Worm (Caenorhabditis elegans) whole organism, L3 larva: ENCODE measurements around the gene rsp-6.

Experiments used
- ceh-82 ChIP-seq: fragments of 150-350 bp; optimal IDR thresholded peaks from 2 replicates; lab custom pipeline; 2014; ENCODE audit warnings: missing biosample characterization, missing genetic modification characterization
- daf-12 ChIP-seq: fragments of 150-350 bp; optimal IDR thresholded peaks from 2 replicates; lab custom pipeline; 2014; ENCODE audit warnings: missing biosample characterization, missing genetic modification reagents, missing genetic modification characterization
- nhr-77 ChIP-seq: fragments of 150-350 bp; optimal IDR thresholded peaks from 2 replicates; lab custom pipeline; 2014; ENCODE audit warnings: missing biosample characterization, missing genetic modification characterization
- tbx-2 ChIP-seq: sonication (generic microtip); optimal IDR thresholded peaks from 2 replicates; lab custom pipeline; 2016; ENCODE audit warnings: mild to moderate bottlenecking, missing genetic modification characterization, missing compliant biosample characterization
- unc-39 ChIP-seq: sonication (generic microtip); optimal IDR thresholded peaks from 4 replicates; lab custom pipeline; 2017; ENCODE audit warnings: missing biosample characterization, missing genetic modification characterization

DNA sequence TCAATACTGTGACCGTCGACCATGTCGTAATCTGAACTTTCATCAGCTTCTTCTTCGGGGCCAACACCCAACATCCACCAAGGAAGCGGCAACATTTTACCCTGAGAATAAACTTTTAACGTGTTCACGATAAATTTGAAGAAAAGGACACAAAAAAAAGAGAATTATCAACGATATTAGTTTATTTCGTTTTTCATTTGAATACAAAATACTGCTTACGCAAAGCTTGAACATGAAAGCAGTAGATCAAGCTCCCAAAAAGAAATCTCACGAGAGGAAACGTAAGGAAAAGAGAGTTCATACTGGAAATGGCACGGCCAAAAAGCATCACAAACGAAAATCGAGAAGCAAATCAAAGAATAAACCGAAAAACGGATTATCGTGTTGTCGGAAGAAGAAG, 27.3 kb downstream of the rsp-6 start, which contains the start of the genes C46A5.6 and C46A5.1:
- no peak for TF ChIP-seq unc-39 (tag; lab: Kevin White, UChicago)
- no peak for TF ChIP-seq ceh-82 (tag; lab: Kevin White, UChicago)
- TF ChIP-seq daf-12 (tag; lab: Kevin White, UChicago) = no peak
- TF ChIP-seq tbx-2 = no peak
- no peak for TF ChIP-seq nhr-77 (tag; lab: Kevin White, UChicago)
